Fruit fly (Drosophila melanogaster) whole organism, pupa: ENCODE measurements around the gene Cpsf5.

Experiments
- CG10348 ChIP-seq: fragments of 200-800 bp; sonication (Bioruptor generic); IDR thresholded peaks from 2 replicates; pipeline ENCODE4 v1.3.6; 2022; ENCODE audit warnings: missing biosample characterization, missing genetic modification characterization
- CG12605 ChIP-seq: fragments of 200-800 bp; sonication (Bioruptor generic); IDR thresholded peaks from 2 replicates; pipeline ENCODE4 v1.3.6; 2022; ENCODE audit warnings: missing biosample characterization, missing genetic modification characterization
- CG13204 ChIP-seq: fragments of 200-800 bp; sonication (Bioruptor generic); optimal IDR thresholded peaks from 2 replicates; lab custom pipeline; 2018; ENCODE audit warnings: missing biosample characterization, mild to moderate bottlenecking, missing genetic modification characterization, moderate library complexity
- CG14655 ChIP-seq: fragments of 200-800 bp; sonication (Bioruptor generic); optimal IDR thresholded peaks from 3 replicates; lab custom pipeline; 2017; ENCODE audit warnings: mild to moderate bottlenecking, missing biosample characterization, missing genetic modification reagents, missing genetic modification characterization
- CG15710 ChIP-seq: fragments of 200-800 bp; sonication (Bioruptor generic); optimal IDR thresholded peaks from 2 replicates; lab custom pipeline; 2018; ENCODE audit warnings: missing biosample characterization, mild to moderate bottlenecking, missing genetic modification characterization, moderate library complexity
- CG17806 ChIP-seq: fragments of 200-800 bp; sonication (Bioruptor generic); optimal IDR thresholded peaks from 2 replicates; lab custom pipeline; 2018; ENCODE audit warnings: missing biosample characterization, mild to moderate bottlenecking, missing genetic modification characterization, moderate library complexity
- CG32121 ChIP-seq: fragments of 200-800 bp; sonication (Bioruptor generic); IDR thresholded peaks from 2 replicates; pipeline ENCODE4 v1.3.6; 2022; ENCODE audit warnings: missing biosample characterization, missing genetic modification characterization
- CG34367 ChIP-seq: fragments of 200-800 bp; sonication (Bioruptor generic); optimal IDR thresholded peaks from 2 replicates; lab custom pipeline; 2018; ENCODE audit warnings: missing biosample characterization, mild to moderate bottlenecking, missing genetic modification characterization
- CG4496 ChIP-seq: fragments of 200-800 bp; sonication (Bioruptor generic); IDR thresholded peaks from 3 replicates; pipeline ENCODE4 v1.3.6; 2022; ENCODE audit warnings: missing biosample characterization, missing genetic modification characterization
- CG8159 ChIP-seq: fragments of 200-800 bp; sonication (Bioruptor generic); optimal IDR thresholded peaks from 3 replicates; lab custom pipeline; 2018; ENCODE audit warnings: missing biosample characterization, mild to moderate bottlenecking, missing genetic modification characterization, moderate library complexity
- CG8301 ChIP-seq: fragments of 200-800 bp; sonication (Bioruptor generic); optimal IDR thresholded peaks from 2 replicates; lab custom pipeline; 2018; ENCODE audit warnings: missing biosample characterization, mild to moderate bottlenecking, missing genetic modification characterization
- CG9948 ChIP-seq: fragments of 200-800 bp; sonication (Bioruptor generic); optimal IDR thresholded peaks from 2 replicates; lab custom pipeline; 2018; ENCODE audit warnings: missing biosample characterization, mild to moderate bottlenecking, missing genetic modification characterization, moderate library complexity
- D1 ChIP-seq: fragments of 200-800 bp; sonication (Bioruptor generic); optimal IDR thresholded peaks from 2 replicates; lab custom pipeline; 2018; ENCODE audit warnings: missing biosample characterization, mild to moderate bottlenecking, missing genetic modification characterization, moderate library complexity
- EcR ChIP-seq: fragments of 200-800 bp; sonication (Bioruptor generic); optimal IDR thresholded peaks from 3 replicates; lab custom pipeline; 2019; ENCODE audit warnings: missing biosample characterization, missing genetic modification characterization, mild to moderate bottlenecking, moderate library complexity, missing genetic modification reagents
- Ets98B ChIP-seq: fragments of 200-800 bp; sonication (Bioruptor generic); IDR thresholded peaks from 2 replicates; pipeline ENCODE4 v1.3.6; 2022; ENCODE audit warnings: missing biosample characterization, missing genetic modification characterization
- Pif1A ChIP-seq: fragments of 200-800 bp; sonication (Bioruptor generic); optimal IDR thresholded peaks from 3 replicates; lab custom pipeline; 2016; ENCODE audit warnings: missing biosample characterization, missing genetic modification characterization
- Pif1B ChIP-seq: fragments of 200-800 bp; sonication (Bioruptor generic); optimal IDR thresholded peaks from 3 replicates; lab custom pipeline; 2016; ENCODE audit warnings: missing biosample characterization, missing genetic modification characterization
- Snoo ChIP-seq: fragments of 200-800 bp; sonication (Bioruptor generic); optimal IDR thresholded peaks from 3 replicates; lab custom pipeline; 2017; ENCODE audit warnings: missing biosample characterization, mild to moderate bottlenecking, missing genetic modification characterization, inconsistent platforms
- fd96Ca ChIP-seq: fragments of 200-800 bp; sonication (Bioruptor generic); IDR thresholded peaks from 3 replicates; pipeline ENCODE4 v1.3.6; 2022; ENCODE audit warnings: missing biosample characterization, missing genetic modification characterization
- gl ChIP-seq: fragments of 200-800 bp; sonication (Bioruptor generic); optimal IDR thresholded peaks from 2 replicates; lab custom pipeline; 2018; ENCODE audit warnings: missing biosample characterization, mild to moderate bottlenecking, missing genetic modification characterization
- rn ChIP-seq: fragments of 200-800 bp; sonication (Bioruptor generic); IDR thresholded peaks from 2 replicates; pipeline ENCODE4 v1.3.6; 2022; ENCODE audit warnings: missing biosample characterization, missing genetic modification characterization

Gene Cpsf5

dm6 chr3L:9462794-9463193, 52.0 kb downstream of the Cpsf5 start:
- TF ChIP-seq CG13204 (GFP tag; lab: Kevin White, UChicago) (peak; percentile 91), Ets98B (GFP tag; lab: Robert Waterston, UW) (no peak), CG14655 (GFP tag; lab: Kevin White, UChicago) (no peak), Snoo (tag; lab: Kevin White, UChicago) (no peak), CG4496 (GFP tag; lab: Robert Waterston, UW) (0 out of 3 replicates have a peak, but pooled peaks have one; percentile 10), Pif1B (GFP tag; lab: Kevin White, UChicago) (no peak), CG17806 (tag; lab: Kevin White, UChicago) (peak; percentile 46), CG34367 (tag; lab: Kevin White, UChicago) (peak; percentile 54), CG8301 (tag; lab: Kevin White, UChicago) (no peak), rn (no peak), CG9948 (tag; lab: Kevin White, UChicago) (peak; percentile 6), CG12605 (GFP tag; lab: Robert Waterston, UW) (peak; percentile 58; the same call in 1 of the 2 replicates), CG8159 (tag; lab: Kevin White, UChicago) (peak; percentile 41), Pif1A (GFP tag; lab: Kevin White, UChicago) (peak; percentile 17), D1 (tag; lab: Kevin White, UChicago) (no peak), CG32121 (GFP tag; lab: Robert Waterston, UW) (no peak), gl (tag; lab: Kevin White, UChicago) (peak; percentile 82), CG10348 (GFP tag; lab: Robert Waterston, UW) (no peak), EcR (peak; percentile 21), CG15710 (peak; percentile 42), fd96Ca (0 out of 3 replicates have a peak, but pooled peaks have one; percentile 13)
